Worm (Caenorhabditis elegans): Measurements from ENCODE around the gene sdz-20.

Gene sdz-20

DNA sequence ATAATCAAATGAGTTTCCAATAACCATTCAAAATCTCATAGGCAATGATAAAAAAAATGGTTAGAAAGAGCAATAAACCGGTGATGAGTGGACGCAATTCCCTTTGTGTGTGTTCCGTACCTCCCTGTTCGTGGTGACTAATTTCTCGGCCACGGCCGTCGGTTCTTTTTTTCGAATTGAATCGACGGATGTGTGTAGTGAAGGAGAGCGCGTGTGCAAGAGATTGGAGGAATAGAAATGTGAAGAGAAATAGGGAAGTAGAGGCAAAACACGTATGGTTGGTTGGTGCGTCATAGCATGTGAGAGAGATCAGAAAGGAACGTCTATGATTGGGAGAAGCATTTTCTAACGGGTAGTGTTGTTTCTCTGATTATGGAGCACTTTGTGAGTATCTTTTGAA, 26.0 kb downstream of the sdz-20 start (continued):
- TF ChIP-seq nhr-76 (tag; optimal IDR thresholded peaks at IDR 0.05), result no peak
- no peak for TF ChIP-seq cey-2 (tag; optimal IDR thresholded peaks at IDR 0.05; ENCODE audit: borderline replicate concordance, insufficient read depth)
- TF ChIP-seq F44E2.7 (GFP tag; IDR thresholded peaks at IDR 0.05), result no peak
- no peak for TF ChIP-seq zag-1 (tag; optimal IDR thresholded peaks at IDR 0.05)
- no peak for TF ChIP-seq gei-8 (GFP tag; optimal IDR thresholded peaks at IDR 0.05)
- no peak for TF ChIP-seq snpc-1.2 (GFP tag; IDR thresholded peaks at IDR 0.05)
- no peak for TF ChIP-seq attf-4 (tag; optimal IDR thresholded peaks at IDR 0.05)
- no peak for TF ChIP-seq lir-3 (tag; optimal IDR thresholded peaks at IDR 0.05)
- TF ChIP-seq egl-43 (GFP tag; IDR thresholded peaks at IDR 0.05), result no peak
- no peak for TF ChIP-seq lsy-2 (tag; optimal IDR thresholded peaks at IDR 0.05)
- no peak for TF ChIP-seq saeg-2 (GFP tag; IDR thresholded peaks at IDR 0.05)
- TF ChIP-seq lin-13 (GFP tag; optimal IDR thresholded peaks at IDR 0.05), result no peak
- TF ChIP-seq ztf-11 (tag; optimal IDR thresholded peaks at IDR 0.05), result no peak
- no peak for TF ChIP-seq R02D3.7 (tag; optimal IDR thresholded peaks at IDR 0.05)
- no peak for TF ChIP-seq set-16 (GFP tag; IDR thresholded peaks at IDR 0.05)
- TF ChIP-seq dve-1 (tag; optimal IDR thresholded peaks at IDR 0.05; ENCODE audit: insufficient read depth), result peak; percentile 54
- TF ChIP-seq mdl-1 (tag; optimal IDR thresholded peaks at IDR 0.05), result peak; percentile 65 to 90
- no peak; the same call in 1 of the 2 replicates for TF ChIP-seq hmg-1.1 (GFP tag; IDR thresholded peaks at IDR 0.05)
- no peak for TF ChIP-seq tag-97 (GFP tag; IDR thresholded peaks at IDR 0.05)
- no peak for TF ChIP-seq Y5F2A.4 (GFP tag; optimal IDR thresholded peaks at IDR 0.05)
- no peak for TF ChIP-seq lin-15B (tag; optimal IDR thresholded peaks at IDR 0.05)
- no peak for TF ChIP-seq daf-8 (GFP tag; IDR thresholded peaks at IDR 0.05)
- TF ChIP-seq fos-1 (tag; optimal IDR thresholded peaks at IDR 0.05), result no peak
- no peak for TF ChIP-seq unc-39 (tag; optimal IDR thresholded peaks at IDR 0.05)
- no peak for TF ChIP-seq daf-19 (GFP tag; conservative IDR thresholded peaks at IDR 0.05)
- TF ChIP-seq pha-4 (GFP tag; IDR thresholded peaks at IDR 0.05), result no peak
- TF ChIP-seq pha-4 (tag; optimal IDR thresholded peaks at IDR 0.05), result peak; percentile 87
- no peak for TF ChIP-seq Y105C5A.15 (GFP tag; IDR thresholded peaks at IDR 0.05)
- no peak for TF ChIP-seq egl-27 (tag; optimal IDR thresholded peaks at IDR 0.05)
- no peak for TF ChIP-seq Y75B8A.6 (GFP tag; IDR thresholded peaks at IDR 0.05)
- TF ChIP-seq zip-2 (tag; optimal IDR thresholded peaks at IDR 0.05), result no peak
- TF ChIP-seq aly-2 (tag; optimal IDR thresholded peaks at IDR 0.05), result no peak

DNA sequence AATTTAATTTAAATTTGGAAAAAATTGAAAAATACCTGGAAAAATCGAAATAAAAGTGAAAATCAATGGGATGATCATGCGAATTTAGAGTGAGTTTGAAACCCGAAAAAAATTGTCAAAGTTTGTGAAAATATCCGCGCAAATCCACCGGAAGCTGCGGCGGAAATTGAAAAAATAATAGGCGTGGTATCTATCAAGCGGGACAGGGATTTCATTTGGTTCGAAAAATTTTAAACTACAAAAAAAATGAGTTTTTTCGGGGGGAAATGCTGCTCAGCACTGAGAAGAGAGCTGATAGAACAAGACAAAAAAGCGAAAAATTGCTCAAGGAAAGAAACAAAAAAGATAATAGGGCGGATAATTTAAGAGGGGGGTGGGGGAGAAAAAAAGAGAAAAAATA, 37.1 kb downstream of the sdz-20 start, which contains the start of gene T03F6.9:
TSS of gene T03F6.9 (minus strand) at position 101 of the 400 bp plus-strand sequence.
- no peak for TF ChIP-seq F37D6.2 (tag; optimal IDR thresholded peaks at IDR 0.05)
- no peak for TF ChIP-seq hlh-11 (tag; optimal IDR thresholded peaks at IDR 0.05)
- TF ChIP-seq attf-4 (tag; optimal IDR thresholded peaks at IDR 0.05), result no peak
- no peak for TF ChIP-seq ces-1 (GFP tag; optimal IDR thresholded peaks at IDR 0.05)
- no peak for TF ChIP-seq dmd-8 (GFP tag; IDR thresholded peaks at IDR 0.05)
- no peak for TF ChIP-seq nhr-10 (tag; optimal IDR thresholded peaks at IDR 0.05)
- no peak for TF ChIP-seq vab-7 (GFP tag; IDR thresholded peaks at IDR 0.05)
- no peak for TF ChIP-seq lir-3 (tag; optimal IDR thresholded peaks at IDR 0.05)
- TF ChIP-seq R02D3.7 (tag; optimal IDR thresholded peaks at IDR 0.05), result no peak
- no peak for TF ChIP-seq lin-29 (GFP tag; IDR thresholded peaks at IDR 0.05)
- no peak for TF ChIP-seq php-3 (GFP tag; IDR thresholded peaks at IDR 0.05)
- no peak for TF ChIP-seq nhr-237 (tag; optimal IDR thresholded peaks at IDR 0.05)
- no peak for TF ChIP-seq egl-43 (GFP tag; IDR thresholded peaks at IDR 0.05)
- TF ChIP-seq ceh-28 (tag; optimal IDR thresholded peaks at IDR 0.05), result no peak
- no peak for TF ChIP-seq lsy-2 (tag; optimal IDR thresholded peaks at IDR 0.05)
- TF ChIP-seq Y5F2A.4 (GFP tag; optimal IDR thresholded peaks at IDR 0.05), result no peak
- TF ChIP-seq mes-2 (tag; optimal IDR thresholded peaks at IDR 0.05; ENCODE audit: poor library complexity, severe bottlenecking), result no peak
